Worm (Caenorhabditis elegans) whole organism, dauer: ENCODE data around the gene srlf-14.

Source experiments
- unc-62 ChIP-seq: sonication (generic microtip); optimal IDR thresholded peaks from 2 replicates; lab custom pipeline; 2017; ENCODE audit warnings: missing biosample characterization, missing genetic modification reagents, missing genetic modification characterization

The srlf-14 gene

ce11 chrIV:10894255-10894654 is at the start of gene srlf-14:
TSS of gene srlf-14 (minus strand) at chrIV:10894355.
- no peak for TF ChIP-seq unc-62 (GFP tag; lab: Kevin White, UChicago)

- no peak for TF ChIP-seq unc-62 (GFP tag; lab: Kevin White, UChicago)
Measured at ce11 chrIV:10936906-10937540, 42.9 kb upstream of the srlf-14 start, which contains the start of gene fic-1. TSS of gene fic-1 (plus strand) at chrIV:10937454.

- no peak for TF ChIP-seq unc-62 (GFP tag; lab: Kevin White, UChicago)
Measured at ce11 chrIV:10935853-10936491, 41.8 kb upstream of the srlf-14 start, which contains the start of gene lgg-2. TSS of gene lgg-2 (minus strand) at chrIV:10935903.

- no peak for TF ChIP-seq unc-62 (GFP tag; lab: Kevin White, UChicago)
Measured at ce11 chrIV:10935336-10935735, 41.2 kb upstream of the srlf-14 start.

ce11 chrIV:10934786-10935185 is 40.6 kb upstream of the srlf-14 start:
- no peak for TF ChIP-seq unc-62 (GFP tag; lab: Kevin White, UChicago)

ce11 chrIV:10933777-10934546 is 39.8 kb upstream of the srlf-14 start:
- no peak for TF ChIP-seq unc-62 (GFP tag; lab: Kevin White, UChicago)

- TF ChIP-seq unc-62 (GFP tag; lab: Kevin White, UChicago), result no peak
Measured at ce11 chrIV:10933062-10933552, 39.0 kb upstream of the srlf-14 start, which contains the start of the genes dnc-1 and lsm-7. TSS of gene dnc-1 (minus strand) at chrIV:10933203. TSS of gene lsm-7 (plus strand) at chrIV:10933502.

- no peak for TF ChIP-seq unc-62 (GFP tag; lab: Kevin White, UChicago)
Measured at ce11 chrIV:10919770-10920169, 25.6 kb upstream of the srlf-14 start, which contains the start of gene rbr-2. TSS of gene rbr-2 (plus strand) at chrIV:10920070.

ce11 chrIV:10918877-10919560 is 24.9 kb upstream of the srlf-14 start:
- TF ChIP-seq unc-62 (GFP tag; lab: Kevin White, UChicago), result no peak

- no peak for TF ChIP-seq unc-62 (GFP tag; lab: Kevin White, UChicago)
Measured at ce11 chrIV:10916134-10916533, 22.0 kb upstream of the srlf-14 start.

- TF ChIP-seq unc-62 (GFP tag; lab: Kevin White, UChicago), result no peak
Measured at ce11 chrIV:10915388-10915787, 21.2 kb upstream of the srlf-14 start, which contains the start of gene ZK593.3. TSS of gene ZK593.3 (plus strand) at chrIV:10915688.

- TF ChIP-seq unc-62 (GFP tag; lab: Kevin White, UChicago), result no peak
Measured at ce11 chrIV:10913081-10913480, 18.9 kb upstream of the srlf-14 start, which contains the start of gene ZK593.2. TSS of gene ZK593.2 (plus strand) at chrIV:10913381.

ce11 chrIV:10909708-10910107 is 15.6 kb upstream of the srlf-14 start, which contains the start of gene pyk-2:
TSS of gene pyk-2 (plus strand) at chrIV:10909913.
- no peak for TF ChIP-seq unc-62 (GFP tag; lab: Kevin White, UChicago)

ce11 chrIV:10909206-10909605 is 15.1 kb upstream of the srlf-14 start, which contains the start of gene ZK596.2:
TSS of gene ZK596.2 (minus strand) at chrIV:10909306.
- no peak for TF ChIP-seq unc-62 (GFP tag; lab: Kevin White, UChicago)

ce11 chrIV:10904282-10904681 is 10.1 kb upstream of the srlf-14 start, which contains the start of gene ZK596.3:
TSS of gene ZK596.3 (minus strand) at chrIV:10904382.
- no peak for TF ChIP-seq unc-62 (GFP tag; lab: Kevin White, UChicago)
